Fruit fly (Drosophila melanogaster): ENCODE data around the gene CG34041.

CG34041 gene

dm6 chr3R:30550044-30550443 lies 42.2 kb downstream of the CG34041 start:
- no peak for TF ChIP-seq psq (optimal IDR thresholded peaks at IDR 0.05)
- TF ChIP-seq pan (optimal IDR thresholded peaks at IDR 0.05) = no peak
- TF ChIP-seq EcR (GFP tag; optimal IDR thresholded peaks at IDR 0.05) = no peak
- TF ChIP-seq Dll (optimal IDR thresholded peaks at IDR 0.05) = no peak
- no peak for TF ChIP-seq CG8478 (optimal IDR thresholded peaks at IDR 0.05)
- TF ChIP-seq usp (GFP tag; optimal IDR thresholded peaks at IDR 0.05) = no peak

- TF ChIP-seq pan (optimal IDR thresholded peaks at IDR 0.05) (no peak), psq (optimal IDR thresholded peaks at IDR 0.05) (no peak), EcR (GFP tag; optimal IDR thresholded peaks at IDR 0.05) (no peak), CG8478 (optimal IDR thresholded peaks at IDR 0.05) (no peak), Dll (optimal IDR thresholded peaks at IDR 0.05) (no peak), usp (GFP tag; optimal IDR thresholded peaks at IDR 0.05) (no peak)
Observed at dm6 chr3R:30552548-30552947, 44.7 kb downstream of the CG34041 start.
